Worm (Caenorhabditis elegans) whole organism, L1 larva: Measurements from ENCODE around the gene polh-1.

Experiments used
- ceh-63 ChIP-seq: fragments of 200-800 bp; sonication (Bioruptor generic); optimal IDR thresholded peaks from 2 replicates; lab custom pipeline; 2018; ENCODE audit warnings: mild to moderate bottlenecking, missing genetic modification characterization, missing compliant biosample characterization
- egl-27 ChIP-seq, 2 experiments: fragments of 150-350 bp in 1 of 2; sonication (generic microtip); optimal IDR thresholded peaks; 3 replicates each; lab custom pipeline; 2017 to 2018; ENCODE audit warnings: missing biosample characterization in 2 of 2, missing genetic modification characterization in 2 of 2, missing genetic modification reagents in 2 of 2
- elt-2 ChIP-seq: sonication (generic microtip); optimal IDR thresholded peaks from 2 replicates; lab custom pipeline; 2016; ENCODE audit warnings: missing genetic modification characterization, mild to moderate bottlenecking, inconsistent platforms, missing compliant biosample characterization, missing genetic modification reagents
- mdl-1 ChIP-seq, 2 experiments: fragments of 150-350 bp; optimal IDR thresholded peaks; 2 replicates each; lab custom pipeline; 2014 to 2017; ENCODE audit warnings: missing biosample characterization in 2 of 2, missing genetic modification characterization in 2 of 2, inconsistent platforms in 1 of 2
- nhr-20 ChIP-seq: sonication (generic microtip); optimal IDR thresholded peaks from 2 replicates; lab custom pipeline; 2016; ENCODE audit warnings: mild to moderate bottlenecking, missing genetic modification characterization, missing compliant biosample characterization
- nhr-84 ChIP-seq: sonication (generic microtip); optimal IDR thresholded peaks from 2 replicates; lab custom pipeline; 2017; ENCODE audit warnings: missing biosample characterization, missing genetic modification characterization
- snpc-4 ChIP-seq: fragments of 150-350 bp; optimal IDR thresholded peaks from 2 replicates; lab custom pipeline; 2014; ENCODE audit warnings: missing biosample characterization, missing genetic modification characterization
- unc-98 ChIP-seq: fragments of 200-800 bp; sonication (Bioruptor generic); IDR thresholded peaks from 2 replicates; pipeline ENCODE4 v1.3.6; 2022; ENCODE audit warnings: missing genetic modification characterization, missing compliant biosample characterization
- ztf-11 ChIP-seq, 2 experiments: sonication (generic microtip); optimal IDR thresholded peaks; 2 replicates each; lab custom pipeline; 2016 to 2017; ENCODE audit warnings: missing genetic modification characterization in 2 of 2, missing biosample characterization in 1 of 2, missing compliant biosample characterization in 1 of 2

- peak in 1 of 2 experiments; percentile 87 for TF ChIP-seq ztf-11 (tag; optimal IDR thresholded peaks at IDR 0.05; lab: Kevin White, UChicago)
- peak; percentile 90 to 97 for TF ChIP-seq egl-27 (tag; optimal IDR thresholded peaks at IDR 0.05; lab: Kevin White, UChicago)
- TF ChIP-seq mdl-1 (tag; optimal IDR thresholded peaks at IDR 0.05; lab: Kevin White, UChicago), result peak in 1 of 2 experiments; percentile 95
- TF ChIP-seq snpc-4, result peak; percentile 73
- no peak for TF ChIP-seq ceh-63 (GFP tag; lab: Kevin White, UChicago)
- no peak for TF ChIP-seq nhr-84
- TF ChIP-seq elt-2 (tag; lab: Kevin White, UChicago), result peak; percentile 71
- TF ChIP-seq unc-98 (GFP tag; lab: Robert Waterston, UW), result peak; percentile 54; the same call in 1 of the 2 replicates
- TF ChIP-seq nhr-20 (tag; lab: Kevin White, UChicago), result peak; percentile 99
These were observed 23.6 kb downstream of the polh-1 start for ce11 chrIII:1926456-1926855.
